Comparison of ENCODE assay signal across 1 fruit fly cellular context in the genomic region with DNA sequence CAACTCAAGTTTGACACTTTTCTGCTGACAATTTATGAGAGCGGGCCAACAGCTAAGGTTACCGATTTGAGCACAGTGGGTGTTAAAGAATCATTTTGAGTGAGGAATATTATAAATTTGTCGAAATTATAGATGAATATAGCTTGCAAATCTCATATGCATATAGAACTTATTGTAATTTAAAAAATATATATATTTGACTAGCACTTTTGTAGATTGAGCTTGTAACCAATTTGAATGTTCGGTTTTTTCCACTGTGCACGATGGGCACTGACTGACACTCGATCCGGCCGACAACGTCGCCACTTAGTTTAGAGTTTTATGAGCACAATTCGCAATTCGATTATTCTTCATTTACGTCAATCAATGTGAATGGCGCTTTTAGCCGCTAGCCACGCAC.
TF ChIP-seq lines count a peak whose summit lies in the region.

No protein-coding gene starts in this region.

TF ChIP-seq in whole organism, embryonic, 481 proteins besides CTCF, POLR2A, EP300 and RAD21 (continued from another document and continues in another):
- TF ChIP-seq Adf1 (GFP tag; IDR thresholded peaks at IDR 0.05; lab: Robert Waterston, UW) (no peak), CG10267 (tag; optimal IDR thresholded peaks at IDR 0.05; lab: Kevin White, UChicago) (no peak), CG8290 (GFP tag; optimal IDR thresholded peaks at IDR 0.05; lab: Kevin White, UChicago) (no peak), CG8290 (tag; optimal IDR thresholded peaks at IDR 0.05; lab: Kevin White, UChicago) (no peak), CoRest (tag; optimal IDR thresholded peaks at IDR 0.05; lab: Kevin White, UChicago) (no peak), CG7357 (GFP tag; IDR thresholded peaks at IDR 0.05; lab: Robert Waterston, UW) (no peak), tna (GFP tag; IDR thresholded peaks at IDR 0.05; lab: Robert Waterston, UW; ENCODE audit: partially characterized antibody) (no peak), PHDP (tag; optimal IDR thresholded peaks at IDR 0.05; lab: Kevin White, UChicago) (peak; percentile 10), Hmr (GFP tag; optimal IDR thresholded peaks at IDR 0.05; lab: Kevin White, UChicago) (no peak), Opbp (GFP tag; IDR thresholded peaks at IDR 0.05; lab: Robert Waterston, UW; ENCODE audit: partially characterized antibody) (no peak), fru (optimal IDR thresholded peaks at IDR 0.05; lab: Kevin White, UChicago) (no peak), wdn (GFP tag; IDR thresholded peaks at IDR 0.05; lab: Robert Waterston, UW) (0 out of 2 replicates have a peak, but pooled peaks have one; percentile 33), zen (tag; optimal IDR thresholded peaks at IDR 0.05; lab: Kevin White, UChicago) (no peak), Asciz (GFP tag; optimal IDR thresholded peaks at IDR 0.05; lab: Kevin White, UChicago) (no peak), ara (GFP tag; IDR thresholded peaks at IDR 0.05; lab: Robert Waterston, UW) (no peak), mam (GFP tag; optimal IDR thresholded peaks at IDR 0.05; lab: Kevin White, UChicago) (no peak), Hr3 (GFP tag; optimal IDR thresholded peaks at IDR 0.05; lab: Kevin White, UChicago) (no peak), Dad (GFP tag; optimal IDR thresholded peaks at IDR 0.05; lab: Kevin White, UChicago) (no peak), Hmx (GFP tag; optimal IDR thresholded peaks at IDR 0.05; lab: Kevin White, UChicago) (no peak), CG16779 (GFP tag; IDR thresholded peaks at IDR 0.05; lab: Robert Waterston, UW) (no peak), unc-4 (GFP tag; IDR thresholded peaks at IDR 0.05; lab: Robert Waterston, UW; ENCODE audit: partially characterized antibody) (no peak), CG15514 (GFP tag; optimal IDR thresholded peaks at IDR 0.05; lab: Kevin White, UChicago) (no peak), Mrtf (GFP tag; IDR thresholded peaks at IDR 0.05; lab: Robert Waterston, UW) (no peak), vvl (GFP tag; IDR thresholded peaks at IDR 0.05; lab: Robert Waterston, UW) (peak; percentile 30; the same call in 1 of the 2 replicates), Hey (tag; optimal IDR thresholded peaks at IDR 0.05; lab: Kevin White, UChicago) (no peak), gcm2 (GFP tag; optimal IDR thresholded peaks at IDR 0.05; lab: Kevin White, UChicago) (no peak), CG1647 (GFP tag; optimal IDR thresholded peaks at IDR 0.05; lab: Kevin White, UChicago) (no peak), Sox102F (GFP tag; optimal IDR thresholded peaks at IDR 0.05; lab: Kevin White, UChicago) (peak; percentile 48), Aef1 (GFP tag; IDR thresholded peaks at IDR 0.05; lab: Robert Waterston, UW) (no peak), phol (tag; optimal IDR thresholded peaks at IDR 0.05; lab: Kevin White, UChicago) (peak; percentile 16), HLH4C (GFP tag; IDR thresholded peaks at IDR 0.05; lab: Robert Waterston, UW; ENCODE audit: partially characterized antibody) (no peak), CG8765 (GFP tag; IDR thresholded peaks at IDR 0.05; lab: Robert Waterston, UW) (no peak), sima (GFP tag; optimal IDR thresholded peaks at IDR 0.05; lab: Kevin White, UChicago) (no peak), lmd (GFP tag; IDR thresholded peaks at IDR 0.05; lab: Robert Waterston, UW) (no peak), lab (GFP tag; optimal IDR thresholded peaks at IDR 0.05; lab: Kevin White, UChicago) (peak; percentile 4), CG2116 (GFP tag; optimal IDR thresholded peaks at IDR 0.05; lab: Kevin White, UChicago) (no peak), Antp (GFP tag; optimal IDR thresholded peaks at IDR 0.05; lab: Kevin White, UChicago) (no peak), NFAT (GFP tag; IDR thresholded peaks at IDR 0.05; lab: Robert Waterston, UW) (no peak), Sry-β (GFP tag; optimal IDR thresholded peaks at IDR 0.05; lab: Kevin White, UChicago) (no peak), B-H2 (GFP tag; optimal IDR thresholded peaks at IDR 0.05; lab: Kevin White, UChicago) (no peak), MESR4 (GFP tag; optimal IDR thresholded peaks at IDR 0.05; lab: Kevin White, UChicago) (no peak), Gsc (GFP tag; IDR thresholded peaks at IDR 0.05; lab: Robert Waterston, UW) (no peak), psq (GFP tag; optimal IDR thresholded peaks at IDR 0.05; lab: Kevin White, UChicago) (no peak), CG7963 (GFP tag; IDR thresholded peaks at IDR 0.05; lab: Robert Waterston, UW; ENCODE audit: partially characterized antibody) (no peak), CG2678 (tag; optimal IDR thresholded peaks at IDR 0.05; lab: Kevin White, UChicago) (peak; percentile 36), CG10565 (GFP tag; optimal IDR thresholded peaks at IDR 0.05; lab: Kevin White, UChicago) (no peak), dpn (GFP tag; optimal IDR thresholded peaks at IDR 0.05; lab: Kevin White, UChicago) (no peak), CG11247 (GFP tag; IDR thresholded peaks at IDR 0.05; lab: Robert Waterston, UW) (no peak), CG6813 (GFP tag; optimal IDR thresholded peaks at IDR 0.05; lab: Kevin White, UChicago) (no peak), Lim3 (GFP tag; IDR thresholded peaks at IDR 0.05; lab: Robert Waterston, UW) (no peak), Optix (GFP tag; IDR thresholded peaks at IDR 0.05; lab: Robert Waterston, UW) (no peak), gfzf (GFP tag; optimal IDR thresholded peaks at IDR 0.05; lab: Kevin White, UChicago) (no peak), ATbp (GFP tag; optimal IDR thresholded peaks at IDR 0.05; lab: Kevin White, UChicago) (no peak), CG8089 (GFP tag; optimal IDR thresholded peaks at IDR 0.05; lab: Kevin White, UChicago) (no peak), vfl (GFP tag; optimal IDR thresholded peaks at IDR 0.05; lab: Kevin White, UChicago) (no peak), HLHmδ (GFP tag; optimal IDR thresholded peaks at IDR 0.05; lab: Kevin White, UChicago) (no peak), Fer3 (tag; optimal IDR thresholded peaks at IDR 0.05; lab: Kevin White, UChicago) (no peak), Atf6 (GFP tag; IDR thresholded peaks at IDR 0.05; lab: Robert Waterston, UW) (no peak), btn (GFP tag; optimal IDR thresholded peaks at IDR 0.05; lab: Kevin White, UChicago) (no peak), CG17328 (GFP tag; IDR thresholded peaks at IDR 0.05; lab: Robert Waterston, UW) (no peak), nmo (GFP tag; optimal IDR thresholded peaks at IDR 0.05; lab: Kevin White, UChicago) (no peak), Kr (GFP tag; optimal IDR thresholded peaks at IDR 0.05; lab: Kevin White, UChicago) (no peak), CG12391 (tag; optimal IDR thresholded peaks at IDR 0.05; lab: Kevin White, UChicago) (no peak), maf-S (GFP tag; optimal IDR thresholded peaks at IDR 0.05; lab: Kevin White, UChicago) (no peak), fd64A (GFP tag; optimal IDR thresholded peaks at IDR 0.05; lab: Kevin White, UChicago) (no peak), sens (GFP tag; lab: Kevin White, UChicago) (peak; percentile 16), CG14965 (GFP tag; optimal IDR thresholded peaks at IDR 0.05; lab: Kevin White, UChicago; ENCODE audit: borderline replicate concordance) (no peak), Dll (GFP tag; IDR thresholded peaks at IDR 0.05; lab: Robert Waterston, UW; ENCODE audit: partially characterized antibody) (no peak), TFAM (GFP tag; optimal IDR thresholded peaks at IDR 0.05; lab: Kevin White, UChicago) (no peak), MTF-1 (GFP tag; optimal IDR thresholded peaks at IDR 0.05; lab: Kevin White, UChicago; ENCODE audit: borderline replicate concordance) (no peak), nerfin-1 (tag; optimal IDR thresholded peaks at IDR 0.05; lab: Kevin White, UChicago) (no peak), CG6272 (GFP tag; IDR thresholded peaks at IDR 0.05; lab: Robert Waterston, UW) (no peak), dan (GFP tag; IDR thresholded peaks at IDR 0.05; lab: Robert Waterston, UW) (no peak), hb (GFP tag; IDR thresholded peaks at IDR 0.05; lab: Robert Waterston, UW; ENCODE audit: partially characterized antibody) (no peak), NC2α (GFP tag; optimal IDR thresholded peaks at IDR 0.05; lab: Kevin White, UChicago) (no peak), CG18619 (GFP tag; optimal IDR thresholded peaks at IDR 0.05; lab: Kevin White, UChicago) (no peak), CG11085 (GFP tag; IDR thresholded peaks at IDR 0.05; lab: Robert Waterston, UW) (no peak), CG1529 (GFP tag; optimal IDR thresholded peaks at IDR 0.05; lab: Kevin White, UChicago) (no peak), Ets65A (GFP tag; lab: Kevin White, UChicago) (no peak), chm (GFP tag; IDR thresholded peaks at IDR 0.05; lab: Robert Waterston, UW) (no peak), CG12744 (GFP tag; optimal IDR thresholded peaks at IDR 0.05; lab: Kevin White, UChicago) (no peak), CG7839 (tag; optimal IDR thresholded peaks at IDR 0.05; lab: Kevin White, UChicago) (peak; percentile 12), lilli (GFP tag; optimal IDR thresholded peaks at IDR 0.05; lab: Kevin White, UChicago) (no peak), Med (GFP tag; lab: Kevin White, UChicago) (no peak), CG3281 (GFP tag; optimal IDR thresholded peaks at IDR 0.05; lab: Kevin White, UChicago) (no peak), CG2712 (tag; optimal IDR thresholded peaks at IDR 0.05; lab: Kevin White, UChicago) (peak; percentile 12), CG11695 (GFP tag; IDR thresholded peaks at IDR 0.05; lab: Robert Waterston, UW) (peak; percentile 21; the same call in 1 of the 3 replicates), nau (GFP tag; optimal IDR thresholded peaks at IDR 0.05; lab: Kevin White, UChicago) (no peak), CG12155 (GFP tag; optimal IDR thresholded peaks at IDR 0.05; lab: Kevin White, UChicago) (no peak), HmgZ (tag; optimal IDR thresholded peaks at IDR 0.05; lab: Kevin White, UChicago) (no peak), trem (tag; optimal IDR thresholded peaks at IDR 0.05; lab: Kevin White, UChicago) (no peak), CG8388 (GFP tag; optimal IDR thresholded peaks at IDR 0.05; lab: Kevin White, UChicago) (peak; percentile 23), CG33213 (GFP tag; optimal IDR thresholded peaks at IDR 0.05; lab: Kevin White, UChicago) (no peak), CG15269 (tag; optimal IDR thresholded peaks at IDR 0.05; lab: Kevin White, UChicago) (peak; percentile 16), dimm (GFP tag; IDR thresholded peaks at IDR 0.05; lab: Robert Waterston, UW) (no peak), Oli (tag; optimal IDR thresholded peaks at IDR 0.05; lab: Kevin White, UChicago) (peak; percentile 24), ci (GFP tag; IDR thresholded peaks at IDR 0.05; lab: Robert Waterston, UW) (no peak), CG32532 (GFP tag; IDR thresholded peaks at IDR 0.05; lab: Robert Waterston, UW) (0 out of 2 replicates have a peak, but pooled peaks have one; percentile 12), ERR (GFP tag; optimal IDR thresholded peaks at IDR 0.05; lab: Kevin White, UChicago) (no peak), Poxn (GFP tag; IDR thresholded peaks at IDR 0.05; lab: Robert Waterston, UW) (no peak), CG6654 (GFP tag; optimal IDR thresholded peaks at IDR 0.05; lab: Kevin White, UChicago) (no peak), abd-A (tag; optimal IDR thresholded peaks at IDR 0.05; lab: Kevin White, UChicago) (no peak), Bdp1 (GFP tag; optimal IDR thresholded peaks at IDR 0.05; lab: Kevin White, UChicago) (no peak), pros (GFP tag; optimal IDR thresholded peaks at IDR 0.05; lab: Kevin White, UChicago) (no peak), crol (GFP tag; IDR thresholded peaks at IDR 0.05; lab: Robert Waterston, UW) (no peak), HLH3B (GFP tag; IDR thresholded peaks at IDR 0.05; lab: Robert Waterston, UW) (0 out of 2 replicates have a peak, but pooled peaks have one; percentile 10), CG31224 (GFP tag; IDR thresholded peaks at IDR 0.05; lab: Robert Waterston, UW) (no peak), scrt (GFP tag; optimal IDR thresholded peaks at IDR 0.05; lab: Kevin White, UChicago) (no peak), Max (GFP tag; optimal IDR thresholded peaks at IDR 0.05; lab: Kevin White, UChicago) (no peak), CG13287 (GFP tag; IDR thresholded peaks at IDR 0.05; lab: Robert Waterston, UW; ENCODE audit: partially characterized antibody) (no peak), bowl (GFP tag; IDR thresholded peaks at IDR 0.05; lab: Robert Waterston, UW) (no peak), CG13894 (tag; optimal IDR thresholded peaks at IDR 0.05; lab: Kevin White, UChicago) (no peak), ab (GFP tag; optimal IDR thresholded peaks at IDR 0.05; lab: Kevin White, UChicago) (no peak), br (optimal IDR thresholded peaks at IDR 0.05; lab: Kevin White, UChicago) (no peak), CG3995 (GFP tag; optimal IDR thresholded peaks at IDR 0.05; lab: Kevin White, UChicago) (no peak), Drgx (GFP tag; IDR thresholded peaks at IDR 0.05; lab: Robert Waterston, UW) (no peak), en (GFP tag; optimal IDR thresholded peaks at IDR 0.05; lab: Kevin White, UChicago) (no peak), aop (GFP tag; IDR thresholded peaks at IDR 0.05; lab: Robert Waterston, UW) (no peak), pho (GFP tag; optimal IDR thresholded peaks at IDR 0.05; lab: Kevin White, UChicago) (no peak), row (GFP tag; IDR thresholded peaks at IDR 0.05; lab: Robert Waterston, UW) (peak; percentile 37; the same call in 1 of the 3 replicates), gce (GFP tag; IDR thresholded peaks at IDR 0.05; lab: Robert Waterston, UW) (no peak), CG13123 (GFP tag; optimal IDR thresholded peaks at IDR 0.05; lab: Kevin White, UChicago) (no peak), CG9727 (GFP tag; optimal IDR thresholded peaks at IDR 0.05; lab: Kevin White, UChicago) (no peak), NfI (GFP tag; optimal IDR thresholded peaks at IDR 0.05; lab: Kevin White, UChicago) (no peak), Chrac-16 (GFP tag; optimal IDR thresholded peaks at IDR 0.05; lab: Kevin White, UChicago) (no peak), Spps (tag; optimal IDR thresholded peaks at IDR 0.05; lab: Kevin White, UChicago) (no peak), lola (GFP tag; optimal IDR thresholded peaks at IDR 0.05; lab: Kevin White, UChicago) (no peak), CG6683 (GFP tag; optimal IDR thresholded peaks at IDR 0.05; lab: Kevin White, UChicago) (no peak), fu2 (GFP tag; optimal IDR thresholded peaks at IDR 0.05; lab: Kevin White, UChicago) (no peak), fd102C (GFP tag; optimal IDR thresholded peaks at IDR 0.05; lab: Kevin White, UChicago) (no peak), CG4820 (GFP tag; optimal IDR thresholded peaks at IDR 0.05; lab: Kevin White, UChicago) (no peak), BEAF-32 (GFP tag; optimal IDR thresholded peaks at IDR 0.05; lab: Kevin White, UChicago) (no peak), D19B (GFP tag; optimal IDR thresholded peaks at IDR 0.05; lab: Kevin White, UChicago) (no peak), CG17802 (tag; optimal IDR thresholded peaks at IDR 0.05; lab: Kevin White, UChicago) (no peak), Dfd (GFP tag; optimal IDR thresholded peaks at IDR 0.05; lab: Kevin White, UChicago) (no peak)
